Worm (Caenorhabditis elegans) whole organism, late embryonic: Measurements from ENCODE around the gene R53.8.

Experiments
- C08G9.2 ChIP-seq: sonication (generic microtip); optimal IDR thresholded peaks from 2 replicates; lab custom pipeline; 2016; ENCODE audit warnings: mild to moderate bottlenecking, missing genetic modification characterization, moderate library complexity, missing compliant biosample characterization
- C38D4.7 ChIP-seq: fragments of 200-800 bp; sonication (Bioruptor generic); optimal IDR thresholded peaks from 2 replicates; lab custom pipeline; 2018; ENCODE audit warnings: mild to moderate bottlenecking, missing genetic modification characterization, moderate library complexity, missing compliant biosample characterization
- F13H6.1 ChIP-seq: sonication (generic microtip); optimal IDR thresholded peaks from 2 replicates; lab custom pipeline; 2016; ENCODE audit warnings: missing genetic modification characterization, missing compliant biosample characterization
- K02D7.2 ChIP-seq: sonication (generic microtip); optimal IDR thresholded peaks from 2 replicates; lab custom pipeline; 2017; ENCODE audit warnings: mild to moderate bottlenecking, missing genetic modification characterization, missing compliant biosample characterization
- T23F11.4 ChIP-seq: fragments of 200-800 bp; sonication (Bioruptor generic); optimal IDR thresholded peaks from 2 replicates; lab custom pipeline; 2018; ENCODE audit warnings: mild to moderate bottlenecking, missing genetic modification characterization, missing compliant biosample characterization
- ceh-18 ChIP-seq: sonication (generic microtip); optimal IDR thresholded peaks from 2 replicates; lab custom pipeline; 2016; ENCODE audit warnings: missing genetic modification characterization, missing compliant biosample characterization
- ceh-2 ChIP-seq: sonication (generic microtip); optimal IDR thresholded peaks from 2 replicates; lab custom pipeline; 2016; ENCODE audit warnings: missing genotype, missing genetic modification characterization, missing compliant biosample characterization
- ceh-22 ChIP-seq: sonication (generic microtip); optimal IDR thresholded peaks from 2 replicates; lab custom pipeline; 2017; ENCODE audit warnings: missing biosample characterization, missing genetic modification characterization
- ceh-24 ChIP-seq: sonication (generic microtip); optimal IDR thresholded peaks from 2 replicates; lab custom pipeline; 2016; ENCODE audit warnings: mild to moderate bottlenecking, missing genetic modification characterization, missing compliant biosample characterization
- ceh-30 ChIP-seq: fragments of 150-350 bp; optimal IDR thresholded peaks from 2 replicates; lab custom pipeline; 2014; ENCODE audit warnings: missing biosample characterization, missing genetic modification characterization
- ceh-31 ChIP-seq: sonication (generic microtip); optimal IDR thresholded peaks from 2 replicates; lab custom pipeline; 2016; ENCODE audit warnings: missing genetic modification characterization, missing compliant biosample characterization
- ceh-34 ChIP-seq: sonication (generic microtip); optimal IDR thresholded peaks from 2 replicates; lab custom pipeline; 2016; ENCODE audit warnings: mild to moderate bottlenecking, missing genetic modification characterization, missing compliant biosample characterization
- ceh-45 ChIP-seq: fragments of 200-800 bp; sonication (Bioruptor generic); IDR thresholded peaks from 2 replicates; pipeline ENCODE4 v1.3.6; 2022; ENCODE audit warnings: missing genetic modification reagents, missing genetic modification characterization, missing compliant biosample characterization
- ceh-48 ChIP-seq: sonication (generic microtip); optimal IDR thresholded peaks from 2 replicates; lab custom pipeline; 2016; ENCODE audit warnings: missing genetic modification characterization, inconsistent platforms, missing compliant biosample characterization
- ceh-6 ChIP-seq: fragments of 200-800 bp; sonication (Bioruptor generic); optimal IDR thresholded peaks from 2 replicates; lab custom pipeline; 2018; ENCODE audit warnings: mild to moderate bottlenecking, missing genetic modification characterization, missing compliant biosample characterization
- dve-1 ChIP-seq: sonication (generic microtip); optimal IDR thresholded peaks from 2 replicates; lab custom pipeline; 2017; ENCODE audit warnings: antibody characterized with exemption, mild to moderate bottlenecking, missing genetic modification characterization, missing compliant biosample characterization
- elt-2 ChIP-seq: sonication (generic microtip); optimal IDR thresholded peaks from 2 replicates; lab custom pipeline; 2016; ENCODE audit warnings: missing genetic modification reagents, missing genetic modification characterization, missing compliant biosample characterization
- elt-4 ChIP-seq: sonication (generic microtip); optimal IDR thresholded peaks from 2 replicates; lab custom pipeline; 2016; ENCODE audit warnings: missing genetic modification characterization, missing compliant biosample characterization
- fax-1 ChIP-seq: sonication (generic microtip); optimal IDR thresholded peaks from 2 replicates; lab custom pipeline; 2016; ENCODE audit warnings: missing genotype, missing genetic modification characterization, missing compliant biosample characterization
- fkh-10 ChIP-seq: fragments of 150-350 bp; optimal IDR thresholded peaks from 2 replicates; lab custom pipeline; 2014; ENCODE audit warnings: missing biosample characterization, missing genetic modification reagents, missing genetic modification characterization
- fkh-6 ChIP-seq: sonication (generic microtip); optimal IDR thresholded peaks from 2 replicates; lab custom pipeline; 2016; ENCODE audit warnings: missing genetic modification characterization, missing compliant biosample characterization
- hlh-13 ChIP-seq: fragments of 200-800 bp; sonication (Bioruptor generic); optimal IDR thresholded peaks from 2 replicates; lab custom pipeline; 2018; ENCODE audit warnings: mild to moderate bottlenecking, missing genetic modification characterization, missing compliant biosample characterization
- hlh-15 ChIP-seq: sonication (generic microtip); optimal IDR thresholded peaks from 2 replicates; lab custom pipeline; 2016; ENCODE audit warnings: missing genetic modification characterization, missing compliant biosample characterization
- hlh-6 ChIP-seq: sonication (generic microtip); optimal IDR thresholded peaks from 2 replicates; lab custom pipeline; 2016; ENCODE audit warnings: missing genotype, missing genetic modification characterization, missing compliant biosample characterization
- hlh-8 ChIP-seq: sonication (generic microtip); optimal IDR thresholded peaks from 2 replicates; lab custom pipeline; 2016; ENCODE audit warnings: missing genotype, missing genetic modification characterization, missing compliant biosample characterization
- lim-6 ChIP-seq: sonication (generic microtip); optimal IDR thresholded peaks from 2 replicates; lab custom pipeline; 2016; ENCODE audit warnings: missing genetic modification characterization, missing compliant biosample characterization
- lin-11 ChIP-seq: fragments of 200-800 bp; sonication (Bioruptor generic); optimal IDR thresholded peaks from 2 replicates; lab custom pipeline; 2018; ENCODE audit warnings: mild to moderate bottlenecking, missing genetic modification characterization, missing compliant biosample characterization
- nfya-1 ChIP-seq: sonication (generic microtip); optimal IDR thresholded peaks from 2 replicates; lab custom pipeline; 2017; ENCODE audit warnings: missing genetic modification characterization, mild to moderate bottlenecking, missing compliant biosample characterization, antibody characterized with exemption, moderate library complexity
- nhr-11 ChIP-seq: fragments of 150-350 bp; optimal IDR thresholded peaks from 2 replicates; lab custom pipeline; 2014; ENCODE audit warnings: missing biosample characterization, missing genetic modification characterization
- nhr-232 ChIP-seq: sonication (generic microtip); optimal IDR thresholded peaks from 2 replicates; lab custom pipeline; 2016; ENCODE audit warnings: missing genetic modification characterization, missing compliant biosample characterization
- odd-2 ChIP-seq: sonication (generic microtip); optimal IDR thresholded peaks from 2 replicates; lab custom pipeline; 2017; ENCODE audit warnings: antibody characterized with exemption, mild to moderate bottlenecking, missing genetic modification characterization, missing compliant biosample characterization
- pat-9 ChIP-seq: fragments of 200-800 bp; sonication (Bioruptor generic); optimal IDR thresholded peaks from 2 replicates; lab custom pipeline; 2018; ENCODE audit warnings: mild to moderate bottlenecking, missing genetic modification characterization, moderate library complexity, missing compliant biosample characterization
- pha-2 ChIP-seq: sonication (generic microtip); optimal IDR thresholded peaks from 2 replicates; lab custom pipeline; 2017; ENCODE audit warnings: mild to moderate bottlenecking, missing genetic modification characterization, missing compliant biosample characterization
- pha-4 ChIP-seq: fragments of 150-350 bp; optimal IDR thresholded peaks from 2 replicates; lab custom pipeline; 2018; ENCODE audit warnings: missing biosample characterization, missing genetic modification reagents, missing genetic modification characterization
- pqm-1 ChIP-seq: sonication (generic microtip); optimal IDR thresholded peaks from 2 replicates; lab custom pipeline; 2016; ENCODE audit warnings: missing genetic modification characterization, missing compliant biosample characterization
- rnt-1 ChIP-seq: sonication (generic microtip); optimal IDR thresholded peaks from 2 replicates; lab custom pipeline; 2016; ENCODE audit warnings: missing genetic modification characterization, missing compliant biosample characterization
- sdc-2 ChIP-seq: sonication (generic microtip); optimal IDR thresholded peaks from 2 replicates; lab custom pipeline; 2016; ENCODE audit warnings: missing genotype, missing genetic modification characterization, missing compliant biosample characterization
- sox-2 ChIP-seq: fragments of 200-800 bp; sonication (Bioruptor generic); IDR thresholded peaks from 2 replicates; pipeline ENCODE4 v1.3.6; 2022; ENCODE audit warnings: missing genetic modification reagents, missing genetic modification characterization, missing compliant biosample characterization
- syd-9 ChIP-seq: sonication (generic microtip); optimal IDR thresholded peaks from 2 replicates; lab custom pipeline; 2016; ENCODE audit warnings: mild to moderate bottlenecking, missing genetic modification characterization, moderate library complexity, missing compliant biosample characterization
- tbx-2 ChIP-seq: sonication (generic microtip); optimal IDR thresholded peaks from 2 replicates; lab custom pipeline; 2016; ENCODE audit warnings: missing genetic modification characterization, missing compliant biosample characterization
- tbx-7 ChIP-seq: sonication (generic microtip); optimal IDR thresholded peaks from 2 replicates; lab custom pipeline; 2016; ENCODE audit warnings: missing genotype, missing genetic modification characterization, missing compliant biosample characterization
- ttx-3 ChIP-seq: sonication (generic microtip); optimal IDR thresholded peaks from 2 replicates; lab custom pipeline; 2016; ENCODE audit warnings: missing genetic modification reagents, missing genetic modification characterization, missing compliant biosample characterization
- unc-3 ChIP-seq, 2 experiments: fragments of 200-800 bp in 1 of 2; sonication (Bioruptor generic) in 1 of 2; sonication (generic microtip) in 1 of 2; conservative IDR thresholded peaks in 1 of 2; optimal IDR thresholded peaks in 1 of 2; 2 replicates each; pipeline versions ENCODE4 v1.3.6 to Lab custom; 2016 to 2022; ENCODE audit warnings: missing compliant biosample characterization in 2 of 2, missing genetic modification characterization in 2 of 2, missing genetic modification reagents in 1 of 2
- zip-5 ChIP-seq: sonication (generic microtip); optimal IDR thresholded peaks from 2 replicates; lab custom pipeline; 2016; ENCODE audit warnings: missing genetic modification characterization, missing compliant biosample characterization

The R53.8 gene

DNA sequence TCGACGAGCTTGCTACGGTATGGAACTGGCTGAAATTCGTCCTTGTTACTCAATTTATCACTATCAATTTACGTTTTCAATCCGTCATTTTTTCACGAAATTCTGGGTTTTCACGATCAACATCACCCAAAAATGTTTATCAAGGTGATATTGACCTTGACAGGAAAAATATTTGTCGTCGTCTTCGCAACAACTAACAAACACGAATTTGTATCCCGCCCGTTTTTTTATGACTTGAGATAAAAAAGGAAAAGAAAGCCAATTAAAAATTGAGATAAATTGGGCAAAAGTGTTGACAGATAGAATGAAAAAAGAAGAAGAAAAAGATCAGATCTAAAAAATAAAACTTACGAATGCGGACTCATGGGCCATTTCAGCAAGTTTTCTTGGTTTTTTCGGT lies 34.4 kb downstream of the R53.8 start:
- no peak for TF ChIP-seq nfya-1 (tag; lab: Kevin White, UChicago)
- no peak for TF ChIP-seq sox-2
- no peak for TF ChIP-seq T23F11.4 (GFP tag; lab: Kevin White, UChicago)
- TF ChIP-seq ceh-30 (tag; lab: Kevin White, UChicago): no peak
- TF ChIP-seq ceh-18: no peak
- no peak for TF ChIP-seq elt-2 (tag; lab: Kevin White, UChicago)
- TF ChIP-seq ceh-31 (tag; lab: Kevin White, UChicago): no peak
- no peak for TF ChIP-seq K02D7.2
- no peak for TF ChIP-seq elt-4 (tag; lab: Kevin White, UChicago)
- no peak for TF ChIP-seq C38D4.7 (GFP tag; lab: Kevin White, UChicago)
- no peak for TF ChIP-seq pat-9 (tag; lab: Kevin White, UChicago)
- no peak for TF ChIP-seq lin-11 (tag; lab: Kevin White, UChicago)
- no peak for TF ChIP-seq ttx-3
- TF ChIP-seq nhr-11 (tag; lab: Kevin White, UChicago): no peak
- TF ChIP-seq ceh-34 (tag; lab: Kevin White, UChicago): no peak
- TF ChIP-seq hlh-8: no peak
- TF ChIP-seq fkh-10 (GFP tag; lab: Kevin White, UChicago): no peak
- TF ChIP-seq ceh-45 (GFP tag; lab: Robert Waterston, UW): no peak
- TF ChIP-seq fkh-6 (tag; lab: Kevin White, UChicago): no peak
- TF ChIP-seq F13H6.1 (tag; lab: Kevin White, UChicago): no peak

DNA sequence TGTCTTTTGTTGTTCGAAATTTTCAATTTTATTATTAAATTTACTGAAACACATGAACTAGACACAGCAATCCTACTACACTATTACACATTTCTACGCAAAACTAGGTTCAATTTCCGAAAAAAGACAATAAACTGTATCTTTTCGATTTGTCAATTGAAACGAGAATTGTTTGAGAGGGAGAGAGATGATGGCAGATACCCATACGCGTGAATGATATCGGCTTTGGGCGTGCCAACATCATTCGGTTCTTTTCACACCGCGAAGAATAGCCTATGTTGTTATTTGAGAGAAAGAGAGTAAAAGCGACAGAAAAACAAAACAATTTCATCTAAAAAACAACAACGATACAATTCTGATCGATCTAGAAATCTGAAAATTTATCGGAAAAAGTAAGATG lies 35.2 kb downstream of the R53.8 start:
- no peak for TF ChIP-seq tbx-7 (tag; lab: Kevin White, UChicago)
- no peak for TF ChIP-seq F13H6.1 (tag; lab: Kevin White, UChicago)
- TF ChIP-seq ttx-3: no peak
- TF ChIP-seq syd-9 (tag; lab: Kevin White, UChicago): no peak
- no peak for TF ChIP-seq fax-1 (tag; lab: Kevin White, UChicago)
- TF ChIP-seq dve-1 (tag; lab: Kevin White, UChicago): no peak
- no peak for TF ChIP-seq C08G9.2 (tag; lab: Kevin White, UChicago)
- no peak for TF ChIP-seq nhr-232 (tag; lab: Kevin White, UChicago)
- TF ChIP-seq fkh-10 (GFP tag; lab: Kevin White, UChicago): no peak
- no peak for TF ChIP-seq ceh-45 (GFP tag; lab: Robert Waterston, UW)
- TF ChIP-seq hlh-6 (tag; lab: Kevin White, UChicago): no peak
- no peak for TF ChIP-seq sox-2
- no peak for TF ChIP-seq ceh-6
- no peak for TF ChIP-seq hlh-13 (GFP tag; lab: Kevin White, UChicago)
- no peak for TF ChIP-seq pat-9 (tag; lab: Kevin White, UChicago)
- no peak for TF ChIP-seq ceh-2
- no peak for TF ChIP-seq unc-3 (GFP tag; conservative IDR thresholded peaks at IDR 0.05; lab: Robert Waterston, UW)
- TF ChIP-seq unc-3 (tag; optimal IDR thresholded peaks at IDR 0.05; lab: Kevin White, UChicago): no peak
- TF ChIP-seq fkh-6 (tag; lab: Kevin White, UChicago): no peak
- TF ChIP-seq zip-5: no peak
- TF ChIP-seq ceh-48: no peak
- TF ChIP-seq, all 69 proteins: peak for 0

ce11 chrII:10012490-10012889 lies 36.0 kb downstream of the R53.8 start:
- no peak for TF ChIP-seq ceh-48
- TF ChIP-seq hlh-15 (tag; lab: Kevin White, UChicago): no peak
- TF ChIP-seq ceh-22 (tag; lab: Kevin White, UChicago): no peak
- TF ChIP-seq fkh-6 (tag; lab: Kevin White, UChicago): no peak
- TF ChIP-seq pha-2 (tag; lab: Kevin White, UChicago): no peak
- no peak for TF ChIP-seq pqm-1
- no peak for TF ChIP-seq rnt-1
- TF ChIP-seq hlh-6 (tag; lab: Kevin White, UChicago): no peak
- TF ChIP-seq syd-9 (tag; lab: Kevin White, UChicago): no peak
- TF ChIP-seq ceh-24 (tag; lab: Kevin White, UChicago): no peak
- no peak for TF ChIP-seq K02D7.2
- no peak for TF ChIP-seq pha-4
- TF ChIP-seq F13H6.1 (tag; lab: Kevin White, UChicago): no peak
- TF ChIP-seq odd-2 (tag; lab: Kevin White, UChicago): no peak
- TF ChIP-seq tbx-2 (tag; lab: Kevin White, UChicago): no peak
- TF ChIP-seq lim-6 (tag; lab: Kevin White, UChicago): no peak
- no peak for TF ChIP-seq sdc-2 (tag; lab: Kevin White, UChicago)
